Worm (Caenorhabditis elegans): ENCODE data around the gene ZK970.8.

Gene ZK970.8

DNA sequence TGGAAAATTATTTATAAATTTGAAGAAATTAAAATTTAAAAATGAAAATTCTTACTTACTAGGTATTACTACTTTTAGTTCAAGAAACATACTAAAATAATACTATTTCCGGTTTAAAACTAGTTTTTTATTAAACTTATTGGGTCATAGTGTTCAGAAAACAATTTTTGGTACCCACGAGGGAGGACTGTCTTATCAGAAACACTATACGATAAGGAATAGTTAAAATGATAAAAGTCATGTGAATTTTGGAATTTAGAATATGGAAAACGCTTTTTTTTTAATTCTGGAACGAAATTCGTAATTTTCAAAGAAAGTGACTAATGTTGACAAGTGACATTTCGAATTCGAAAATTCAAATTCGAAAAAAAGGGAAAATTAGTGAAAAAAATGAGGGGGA, 27.8 kb upstream of the ZK970.8 start:
- TF ChIP-seq dve-1 (tag; optimal IDR thresholded peaks at IDR 0.05; ENCODE audit: insufficient read depth) (peak; percentile 17), F37D6.2 (tag; optimal IDR thresholded peaks at IDR 0.05) (no peak), mxl-3 (GFP tag; optimal IDR thresholded peaks at IDR 0.05) (no peak), ces-1 (GFP tag; optimal IDR thresholded peaks at IDR 0.05) (no peak), lin-38 (GFP tag; IDR thresholded peaks at IDR 0.05) (no peak), egl-43 (GFP tag; IDR thresholded peaks at IDR 0.05) (no peak), Y75B8A.6 (GFP tag; IDR thresholded peaks at IDR 0.05) (no peak), Y105C5A.15 (GFP tag; IDR thresholded peaks at IDR 0.05) (no peak), mdl-1 (tag; optimal IDR thresholded peaks at IDR 0.05) (peak in 1 of 2 experiments; percentile 2), hif-1 (tag; optimal IDR thresholded peaks at IDR 0.05) (no peak), tag-97 (GFP tag; IDR thresholded peaks at IDR 0.05) (no peak), aha-1 (tag) (no peak), dmd-8 (GFP tag; IDR thresholded peaks at IDR 0.05) (no peak), mdt-29 (GFP tag; IDR thresholded peaks at IDR 0.05) (no peak), lin-13 (GFP tag; optimal IDR thresholded peaks at IDR 0.05) (no peak), unc-62 (GFP tag; optimal IDR thresholded peaks at IDR 0.05 in 1 of 2) (no peak), unc-62 (tag; optimal IDR thresholded peaks at IDR 0.05) (no peak), pqm-1 (tag; optimal IDR thresholded peaks at IDR 0.05) (peak; percentile 27), Y5F2A.4 (GFP tag; optimal IDR thresholded peaks at IDR 0.05) (no peak), lin-29 (GFP tag; IDR thresholded peaks at IDR 0.05) (no peak), hlh-11 (tag; optimal IDR thresholded peaks at IDR 0.05) (no peak), jun-1 (tag; optimal IDR thresholded peaks at IDR 0.05) (no peak), nhr-6 (tag; optimal IDR thresholded peaks at IDR 0.05) (no peak), unc-130 (GFP tag; optimal IDR thresholded peaks at IDR 0.05) (no peak)

DNA sequence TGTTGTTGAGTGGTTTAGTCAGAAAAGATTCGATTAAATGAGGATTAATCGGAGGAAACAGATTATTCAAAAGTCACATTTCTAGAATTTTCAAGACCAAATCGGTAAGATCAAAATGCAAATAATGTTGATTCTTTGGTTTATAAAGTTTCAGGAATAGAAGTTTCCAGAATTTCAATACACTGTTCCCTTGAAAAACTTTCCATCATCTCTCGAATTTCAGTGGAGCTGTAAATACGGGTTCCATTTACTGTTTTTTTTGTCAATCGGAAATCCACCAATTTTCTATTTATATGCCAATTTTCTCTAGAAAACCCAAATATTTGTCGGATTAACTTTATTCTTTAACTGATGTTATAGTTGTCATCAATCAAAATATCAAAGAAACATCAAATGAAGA, 26.3 kb upstream of the ZK970.8 start:
- TF ChIP-seq aha-1 (tag) (peak; percentile 69), ceh-32 (tag; optimal IDR thresholded peaks at IDR 0.05; ENCODE audit: poor library complexity) (no peak)

DNA sequence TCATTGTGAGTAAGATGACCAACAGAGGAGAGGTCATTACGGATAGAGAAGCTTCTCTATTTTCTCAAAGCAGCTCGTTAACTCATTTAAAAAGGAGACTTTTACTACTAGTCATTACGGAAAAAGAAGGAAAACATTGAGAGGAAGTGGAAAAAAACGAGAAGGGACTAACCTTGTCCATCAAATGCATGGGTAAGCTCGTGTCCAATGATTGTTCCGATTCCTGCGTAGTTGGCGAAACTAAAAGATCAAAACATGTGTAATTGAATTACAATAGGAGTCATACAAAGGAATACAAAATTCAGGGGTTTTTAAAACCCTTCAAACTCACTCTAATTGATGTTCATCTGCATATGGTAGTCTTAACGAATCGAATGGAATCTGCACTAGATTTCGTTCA, 24.4 kb upstream of the ZK970.8 start:
- TF ChIP-seq F10B5.3 (tag; optimal IDR thresholded peaks at IDR 0.05) = no peak
- peak in 1 of 2 experiments; percentile 98 for TF ChIP-seq unc-62 (GFP tag; optimal IDR thresholded peaks at IDR 0.05 in 1 of 2)
- no peak for TF ChIP-seq unc-62 (tag; optimal IDR thresholded peaks at IDR 0.05)

DNA sequence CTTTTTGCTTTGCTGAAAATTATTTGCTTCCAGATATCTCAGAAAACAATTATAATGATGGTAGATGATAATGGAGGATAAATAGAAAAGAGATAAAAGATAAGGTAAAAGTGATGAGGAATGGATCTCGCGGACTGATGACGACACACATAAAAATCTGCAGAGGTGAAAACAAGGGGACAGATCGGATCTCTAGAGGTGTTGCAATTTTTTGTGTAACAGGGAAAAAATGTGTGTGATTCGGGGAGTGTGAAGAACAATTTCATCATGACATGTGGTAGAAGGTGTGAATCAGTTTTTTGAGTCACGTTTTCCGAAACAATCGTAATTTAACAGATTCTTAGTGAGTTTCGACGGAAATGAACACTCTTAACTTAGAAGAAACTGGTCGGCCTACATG, 20.5 kb upstream of the ZK970.8 start:
- TF ChIP-seq hlh-11 (tag; optimal IDR thresholded peaks at IDR 0.05) (peak; percentile 48), fkh-10 (GFP tag; optimal IDR thresholded peaks at IDR 0.05) (no peak), mxl-2 (GFP tag; conservative IDR thresholded peaks at IDR 0.05) (no peak), nhr-10 (tag; optimal IDR thresholded peaks at IDR 0.05) (no peak), hlh-30 (tag; optimal IDR thresholded peaks at IDR 0.05; ENCODE audit: insufficient read depth) (peak; percentile 70), mdl-1 (tag; optimal IDR thresholded peaks at IDR 0.05) (peak in 1 of 2 experiments; percentile 39), mxl-3 (GFP tag; optimal IDR thresholded peaks at IDR 0.05) (peak; percentile 78), gei-8 (GFP tag; optimal IDR thresholded peaks at IDR 0.05) (no peak)

DNA sequence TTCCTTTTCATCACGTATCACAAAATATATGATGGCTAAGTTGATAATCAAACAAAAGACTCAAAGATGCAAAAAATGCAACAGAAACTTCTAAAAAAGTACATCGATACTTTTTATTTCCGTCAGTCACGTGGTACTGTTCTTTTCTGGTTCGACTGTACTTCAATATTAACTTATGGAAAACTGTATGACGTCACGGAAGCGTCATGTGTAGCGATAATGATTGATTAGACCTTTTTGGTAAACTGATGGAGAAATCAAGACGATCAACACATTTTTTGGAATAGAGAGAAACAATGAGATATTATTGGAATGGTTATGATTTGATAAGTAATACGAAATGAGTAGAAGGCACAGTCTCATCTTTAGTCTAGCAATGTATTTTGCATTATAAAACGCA, 15.2 kb upstream of the ZK970.8 start:
- TF ChIP-seq zfp-3 (GFP tag; conservative IDR thresholded peaks at IDR 0.05) = no peak
- no peak for TF ChIP-seq zip-11 (GFP tag; IDR thresholded peaks at IDR 0.05)
- no peak for TF ChIP-seq nhr-102 (tag; optimal IDR thresholded peaks at IDR 0.05)
- peak; percentile 38 for TF ChIP-seq dmd-6 (GFP tag; IDR thresholded peaks at IDR 0.05)
- TF ChIP-seq nhr-28 (tag; optimal IDR thresholded peaks at IDR 0.05) = peak; percentile 68
- TF ChIP-seq daf-19 (GFP tag; conservative IDR thresholded peaks at IDR 0.05) = no peak
- peak in 1 of 2 experiments; percentile 81 for TF ChIP-seq unc-62 (GFP tag; optimal IDR thresholded peaks at IDR 0.05 in 1 of 2)
- TF ChIP-seq unc-62 (tag; optimal IDR thresholded peaks at IDR 0.05) = no peak
- TF ChIP-seq nhr-111 (GFP tag; optimal IDR thresholded peaks at IDR 0.05) = no peak
- peak in 1 of 2 experiments; percentile 51 for TF ChIP-seq mdl-1 (tag; optimal IDR thresholded peaks at IDR 0.05)
- no peak for TF ChIP-seq ama-1 (optimal IDR thresholded peaks at IDR 0.05)
- peak; percentile 46 for TF ChIP-seq hlh-30 (tag; optimal IDR thresholded peaks at IDR 0.05; ENCODE audit: insufficient read depth)
- TF ChIP-seq dve-1 (tag; optimal IDR thresholded peaks at IDR 0.05; ENCODE audit: insufficient read depth) = no peak
- TF ChIP-seq tra-1 (GFP tag; IDR thresholded peaks at IDR 0.05) = peak; percentile 57; the same call in 1 of the 2 replicates
- no peak for TF ChIP-seq mes-2 (tag; optimal IDR thresholded peaks at IDR 0.05; ENCODE audit: poor library complexity, severe bottlenecking)
- no peak for TF ChIP-seq ZK546.5 (tag; optimal IDR thresholded peaks at IDR 0.05)
- TF ChIP-seq saeg-2 (GFP tag; IDR thresholded peaks at IDR 0.05) = no peak
- peak in 1 of 2 experiments; percentile 37 for TF ChIP-seq lsy-2 (tag; optimal IDR thresholded peaks at IDR 0.05)
- TF ChIP-seq nhr-77 (tag; optimal IDR thresholded peaks at IDR 0.05) = no peak

Measured in whole organism, L4 larva.